Fruit fly (Drosophila melanogaster) whole organism, embryonic: ENCODE measurements around the gene Bx42.

Source experiments
- Bteb2 ChIP-seq: fragments of 200-800 bp; sonication (Bioruptor generic); optimal IDR thresholded peaks from 2 replicates; lab custom pipeline; 2016; ENCODE audit warnings: missing biosample characterization, missing genetic modification characterization
- CG10209 ChIP-seq: fragments of 200-800 bp; sonication (Bioruptor generic); optimal IDR thresholded peaks from 3 replicates; lab custom pipeline; 2017; ENCODE audit warnings: missing biosample characterization, mild to moderate bottlenecking, missing genetic modification characterization, missing genetic modification reagents
- CG11085 ChIP-seq: fragments of 200-800 bp; sonication (Bioruptor generic); IDR thresholded peaks from 2 replicates; pipeline ENCODE4 v1.3.6; 2022; ENCODE audit warnings: missing biosample characterization, missing genetic modification characterization
- CG11093 ChIP-seq: fragments of 200-800 bp; sonication (Bioruptor generic); IDR thresholded peaks from 3 replicates; pipeline ENCODE4 v1.3.6; 2022; ENCODE audit warnings: missing biosample characterization, missing genetic modification characterization
- CG11560 ChIP-seq: fragments of 200-800 bp; sonication (Bioruptor generic); IDR thresholded peaks from 3 replicates; pipeline ENCODE4 v1.3.6; 2022; ENCODE audit warnings: missing biosample characterization, missing genetic modification characterization
- CG13287 ChIP-seq: fragments of 200-800 bp; sonication (Bioruptor generic); IDR thresholded peaks from 2 replicates; pipeline ENCODE4 v1.3.6; 2022; ENCODE audit warnings: missing biosample characterization, missing genetic modification characterization; ENCODE audit not compliant: partially characterized antibody
- CG13775 ChIP-seq: fragments of 200-800 bp; sonication (Bioruptor generic); optimal IDR thresholded peaks from 3 replicates; lab custom pipeline; 2017; ENCODE audit warnings: missing biosample characterization, mild to moderate bottlenecking, missing genetic modification characterization
- CG14441 ChIP-seq: fragments of 200-800 bp; sonication (Bioruptor generic); IDR thresholded peaks from 2 replicates; pipeline ENCODE4 v1.3.6; 2022; ENCODE audit warnings: missing biosample characterization, missing genetic modification characterization
- CG15269 ChIP-seq: fragments of 200-800 bp; sonication (Bioruptor generic); optimal IDR thresholded peaks from 2 replicates; lab custom pipeline; 2018; ENCODE audit warnings: missing biosample characterization, mild to moderate bottlenecking, missing genetic modification characterization, moderate library complexity
- CG16813 ChIP-seq: fragments of 200-800 bp; sonication (Bioruptor generic); IDR thresholded peaks from 3 replicates; pipeline ENCODE4 v1.3.6; 2022; ENCODE audit warnings: missing biosample characterization, missing genetic modification characterization; ENCODE audit not compliant: partially characterized antibody
- CG16863 ChIP-seq: fragments of 200-800 bp; sonication (Bioruptor generic); optimal IDR thresholded peaks from 3 replicates; lab custom pipeline; 2016; ENCODE audit warnings: missing biosample characterization, missing genetic modification characterization
- CG17385 ChIP-seq: fragments of 200-800 bp; sonication (Bioruptor generic); optimal IDR thresholded peaks from 3 replicates; lab custom pipeline; 2018; ENCODE audit warnings: missing biosample characterization, mild to moderate bottlenecking, missing genetic modification characterization
- CG18262 ChIP-seq: fragments of 200-800 bp; optimal IDR thresholded peaks from 3 replicates; lab custom pipeline; 2019; ENCODE audit warnings: missing biosample characterization, mild to moderate bottlenecking, missing genetic modification characterization, moderate library complexity
- CG33213 ChIP-seq: fragments of 200-800 bp; sonication (Bioruptor generic); optimal IDR thresholded peaks from 3 replicates; lab custom pipeline; 2016; ENCODE audit warnings: missing biosample characterization, missing genetic modification characterization
- CG34224 ChIP-seq: fragments of 200-800 bp; sonication (Bioruptor generic); IDR thresholded peaks from 3 replicates; pipeline ENCODE4 v1.3.6; 2022; ENCODE audit warnings: missing biosample characterization, missing genetic modification characterization; ENCODE audit not compliant: partially characterized antibody
- CG4360 ChIP-seq: fragments of 200-800 bp; sonication (Bioruptor generic); IDR thresholded peaks from 2 replicates; pipeline ENCODE4 v1.3.6; 2022; ENCODE audit warnings: missing biosample characterization, missing genetic modification characterization
- CG4617 ChIP-seq: fragments of 200-800 bp; sonication (Bioruptor generic); optimal IDR thresholded peaks from 3 replicates; lab custom pipeline; 2016; ENCODE audit warnings: missing biosample characterization, missing genetic modification characterization, borderline replicate concordance
- CG5953 ChIP-seq: fragments of 200-800 bp; sonication (Bioruptor generic); IDR thresholded peaks from 2 replicates; pipeline ENCODE4 v1.3.6; 2022; ENCODE audit warnings: missing biosample characterization, missing genetic modification characterization
- CG8388 ChIP-seq: fragments of 200-800 bp; sonication (Bioruptor generic); optimal IDR thresholded peaks from 2 replicates; lab custom pipeline; 2019; ENCODE audit warnings: missing biosample characterization, mild to moderate bottlenecking, missing genetic modification characterization, moderate library complexity
- CG8924 ChIP-seq: fragments of 200-800 bp; optimal IDR thresholded peaks from 3 replicates; lab custom pipeline; 2019; ENCODE audit warnings: missing biosample characterization, mild to moderate bottlenecking, missing genetic modification characterization, moderate library complexity
- CG9609 ChIP-seq: fragments of 200-800 bp; sonication (Bioruptor generic); optimal IDR thresholded peaks from 3 replicates; lab custom pipeline; 2016; ENCODE audit warnings: missing biosample characterization, missing genetic modification characterization
- Camta ChIP-seq: fragments of 200-800 bp; sonication (Bioruptor generic); optimal IDR thresholded peaks from 2 replicates; lab custom pipeline; 2016; ENCODE audit warnings: missing biosample characterization, missing genetic modification characterization
- Chrac-16 ChIP-seq: fragments of 200-800 bp; sonication (Bioruptor generic); optimal IDR thresholded peaks from 3 replicates; lab custom pipeline; 2016; ENCODE audit warnings: missing biosample characterization, missing genetic modification characterization
- Dad ChIP-seq: fragments of 200-800 bp; sonication (Bioruptor generic); optimal IDR thresholded peaks from 3 replicates; lab custom pipeline; 2016; ENCODE audit warnings: missing biosample characterization, missing genetic modification characterization
- Dip2 ChIP-seq: fragments of 200-800 bp; sonication (Bioruptor generic); IDR thresholded peaks from 2 replicates; pipeline ENCODE4 v1.3.6; 2022; ENCODE audit warnings: missing biosample characterization, missing genetic modification characterization
- E2f1 ChIP-seq: fragments of 200-800 bp; sonication (Bioruptor generic); IDR thresholded peaks from 2 replicates; pipeline ENCODE4 v1.3.6; 2022; ENCODE audit warnings: missing biosample characterization, missing genetic modification characterization
- E2f2 ChIP-seq: fragments of 200-800 bp; sonication (Bioruptor generic); IDR thresholded peaks from 2 replicates; pipeline ENCODE4 v1.3.6; 2022; ENCODE audit warnings: missing biosample characterization, missing genetic modification characterization
- Elba2 ChIP-seq: fragments of 200-800 bp; sonication (Bioruptor generic); optimal IDR thresholded peaks from 3 replicates; lab custom pipeline; 2016; ENCODE audit warnings: missing biosample characterization, missing genetic modification characterization
- H2.0 ChIP-seq: fragments of 200-800 bp; sonication (Bioruptor generic); IDR thresholded peaks from 2 replicates; pipeline ENCODE4 v1.3.6; 2022; ENCODE audit warnings: missing biosample characterization, missing genetic modification characterization
- Myb ChIP-seq: fragments of 200-800 bp; sonication (Bioruptor generic); optimal IDR thresholded peaks from 2 replicates; lab custom pipeline; 2016; ENCODE audit warnings: missing biosample characterization, missing genetic modification characterization
- Trl ChIP-seq, 3 experiments: fragments of >200 bp in 2 of 3; fragments of 200-800 bp in 1 of 3; sonication (Bioruptor generic) in 1 of 3; optimal IDR thresholded peaks; 2 replicates in 1 of 3; 3 replicates in 2 of 3; lab custom pipeline; 2016 to 2017; ENCODE audit warnings: missing biosample characterization in 1 of 3, missing genetic modification characterization in 1 of 3
- Xbp1 ChIP-seq: fragments of 200-800 bp; sonication (Bioruptor generic); optimal IDR thresholded peaks from 3 replicates; lab custom pipeline; 2016; ENCODE audit warnings: missing biosample characterization, mild to moderate bottlenecking, missing genetic modification characterization
- Xrp1 ChIP-seq: fragments of 200-800 bp; sonication (Bioruptor generic); IDR thresholded peaks from 2 replicates; pipeline ENCODE4 v1.3.6; 2022; ENCODE audit warnings: missing biosample characterization, missing genetic modification characterization
- amos ChIP-seq: fragments of 200-800 bp; sonication (Bioruptor generic); IDR thresholded peaks from 2 replicates; pipeline ENCODE4 v1.3.6; 2022; ENCODE audit warnings: missing biosample characterization, missing genetic modification characterization; ENCODE audit not compliant: partially characterized antibody
- cato ChIP-seq: fragments of 200-800 bp; sonication (Bioruptor generic); optimal IDR thresholded peaks from 2 replicates; lab custom pipeline; 2016; ENCODE audit warnings: missing biosample characterization, missing genetic modification characterization, borderline replicate concordance
- chn ChIP-seq: fragments of 200-800 bp; sonication (Bioruptor generic); optimal IDR thresholded peaks from 2 replicates; lab custom pipeline; 2016; ENCODE audit warnings: missing biosample characterization, missing genetic modification characterization
- crc ChIP-seq: fragments of 200-800 bp; sonication (Bioruptor generic); optimal IDR thresholded peaks from 2 replicates; lab custom pipeline; 2016; ENCODE audit warnings: missing biosample characterization, missing genetic modification characterization
- dimm ChIP-seq: fragments of 200-800 bp; sonication (Bioruptor generic); IDR thresholded peaks from 2 replicates; pipeline ENCODE4 v1.3.6; 2022; ENCODE audit warnings: missing biosample characterization, missing genetic modification characterization
- emc ChIP-seq: fragments of 200-800 bp; sonication (Bioruptor generic); optimal IDR thresholded peaks from 2 replicates; lab custom pipeline; 2016; ENCODE audit warnings: missing biosample characterization, missing genetic modification characterization
- eyg ChIP-seq: fragments of 200-800 bp; sonication (Bioruptor generic); optimal IDR thresholded peaks from 3 replicates; lab custom pipeline; 2016; ENCODE audit warnings: missing biosample characterization, missing genetic modification characterization
- gfzf ChIP-seq: fragments of 200-800 bp; sonication (Bioruptor generic); optimal IDR thresholded peaks from 2 replicates; lab custom pipeline; 2016; ENCODE audit warnings: missing biosample characterization, mild to moderate bottlenecking, missing genetic modification characterization, moderate library complexity
- scrt ChIP-seq: fragments of 200-800 bp; sonication (Bioruptor generic); optimal IDR thresholded peaks from 2 replicates; lab custom pipeline; 2018; ENCODE audit warnings: missing biosample characterization, mild to moderate bottlenecking, missing genetic modification characterization, moderate library complexity
- sens-2 ChIP-seq: fragments of 200-800 bp; sonication (Bioruptor generic); IDR thresholded peaks from 2 replicates; pipeline ENCODE4 v1.3.6; 2022; ENCODE audit warnings: missing biosample characterization, missing genetic modification characterization
- trem ChIP-seq: fragments of 200-800 bp; optimal IDR thresholded peaks from 3 replicates; lab custom pipeline; 2019; ENCODE audit warnings: missing biosample characterization, mild to moderate bottlenecking, missing genetic modification characterization, moderate library complexity
- trh ChIP-seq: fragments of 200-800 bp; sonication (Bioruptor generic); optimal IDR thresholded peaks from 2 replicates; lab custom pipeline; 2016; ENCODE audit warnings: missing biosample characterization, missing genetic modification characterization
- vfl ChIP-seq: fragments of 200-800 bp; sonication (Bioruptor generic); optimal IDR thresholded peaks from 2 replicates; lab custom pipeline; 2016; ENCODE audit warnings: missing biosample characterization, missing genetic modification characterization
- wek ChIP-seq: fragments of 200-800 bp; sonication (Bioruptor generic); optimal IDR thresholded peaks from 3 replicates; lab custom pipeline; 2018; ENCODE audit warnings: missing biosample characterization, mild to moderate bottlenecking, missing genetic modification characterization, moderate library complexity
- wor ChIP-seq: fragments of 200-800 bp; sonication (Bioruptor generic); IDR thresholded peaks from 2 replicates; pipeline ENCODE4 v1.3.6; 2022; ENCODE audit warnings: missing biosample characterization, missing genetic modification characterization

Bx42 gene

dm6 chrX:9119671-9120364, 13.4 kb upstream of the Bx42 start (continued):
- TF ChIP-seq CG11085 (GFP tag; lab: Robert Waterston, UW) (no peak), Dad (GFP tag; lab: Kevin White, UChicago) (no peak), vfl (GFP tag; lab: Kevin White, UChicago) (no peak), Elba2 (no peak), H2.0 (GFP tag; lab: Robert Waterston, UW) (no peak), Myb (GFP tag; lab: Kevin White, UChicago) (peak; percentile 6), CG15269 (tag; lab: Kevin White, UChicago) (peak; percentile 50), scrt (GFP tag; lab: Kevin White, UChicago) (no peak), trem (tag; lab: Kevin White, UChicago) (no peak), Trl (optimal IDR thresholded peaks at IDR 0.05; lab: Kevin White, UChicago) (no peak), Trl (GFP tag; optimal IDR thresholded peaks at IDR 0.05; lab: Kevin White, UChicago) (no peak), CG4360 (GFP tag; lab: Robert Waterston, UW) (no peak), Xrp1 (no peak), Dip2 (GFP tag; lab: Robert Waterston, UW) (no peak), CG17385 (GFP tag; lab: Kevin White, UChicago) (peak; percentile 39), E2f2 (GFP tag; lab: Robert Waterston, UW) (no peak), CG8388 (peak; percentile 20)
- TF ChIP-seq, all 482 proteins: peak for 85

- TF ChIP-seq cato (no peak), CG13775 (GFP tag; lab: Kevin White, UChicago) (no peak), Camta (GFP tag; lab: Kevin White, UChicago) (peak; percentile 38), CG13287 (GFP tag; lab: Robert Waterston, UW) (no peak), CG16863 (GFP tag; lab: Kevin White, UChicago) (no peak), CG17385 (GFP tag; lab: Kevin White, UChicago) (peak; percentile 54), crc (GFP tag; lab: Kevin White, UChicago) (no peak), CG4617 (GFP tag; lab: Kevin White, UChicago) (no peak), amos (GFP tag; lab: Robert Waterston, UW) (no peak), CG11093 (GFP tag; lab: Robert Waterston, UW) (no peak), CG11560 (tag; lab: Robert Waterston, UW) (no peak), Bteb2 (GFP tag; lab: Kevin White, UChicago) (no peak), CG16813 (GFP tag; lab: Robert Waterston, UW) (no peak), CG34224 (GFP tag; lab: Robert Waterston, UW) (no peak), CG18262 (tag; lab: Kevin White, UChicago) (peak; percentile 65), chn (GFP tag; lab: Kevin White, UChicago) (no peak), dimm (GFP tag; lab: Robert Waterston, UW) (no peak), gfzf (GFP tag; lab: Kevin White, UChicago) (no peak), emc (no peak), Chrac-16 (GFP tag; lab: Kevin White, UChicago) (no peak), CG33213 (no peak), CG14441 (GFP tag; lab: Robert Waterston, UW) (no peak), trh (GFP tag; lab: Kevin White, UChicago) (no peak), wek (GFP tag; lab: Kevin White, UChicago) (no peak), CG9609 (GFP tag; lab: Kevin White, UChicago) (no peak), wor (no peak), CG10209 (GFP tag; lab: Kevin White, UChicago) (peak; percentile 2), CG8924 (tag; lab: Kevin White, UChicago) (no peak), eyg (GFP tag; lab: Kevin White, UChicago) (no peak), CG5953 (GFP tag; lab: Robert Waterston, UW) (no peak), E2f1 (no peak), Xbp1 (GFP tag; lab: Kevin White, UChicago) (no peak), sens-2 (GFP tag; lab: Robert Waterston, UW) (no peak)
Measured at dm6 chrX:9118961-9119633, 12.7 kb upstream of the Bx42 start.
